Worm (Caenorhabditis elegans) whole organism, L4 larva: Measurements from ENCODE around the gene ptp-3.

Experiments
- F10B5.3 ChIP-seq: sonication (generic microtip); optimal IDR thresholded peaks from 2 replicates; lab custom pipeline; 2016; ENCODE audit warnings: mild to moderate bottlenecking, missing genetic modification characterization, missing compliant biosample characterization
- F37D6.2 ChIP-seq: sonication (generic microtip); optimal IDR thresholded peaks from 2 replicates; lab custom pipeline; 2016; ENCODE audit warnings: mild to moderate bottlenecking, missing genetic modification characterization, missing compliant biosample characterization
- F44E2.7 ChIP-seq: fragments of 200-800 bp; sonication (Bioruptor generic); IDR thresholded peaks from 2 replicates; pipeline ENCODE4 v2.1.2; 2022; ENCODE audit warnings: missing genetic modification characterization, missing compliant biosample characterization
- F49E8.2 ChIP-seq: sonication (generic microtip); optimal IDR thresholded peaks from 2 replicates; lab custom pipeline; 2016; ENCODE audit warnings: missing compliant biosample characterization, mild to moderate bottlenecking, missing genetic modification characterization, borderline replicate concordance
- T20F7.1 ChIP-seq: fragments of 200-800 bp; sonication (Bioruptor generic); optimal IDR thresholded peaks from 2 replicates; lab custom pipeline; 2018; ENCODE audit warnings: mild to moderate bottlenecking, missing genetic modification characterization, missing compliant biosample characterization
- T26A8.4 ChIP-seq: fragments of 200-800 bp; sonication (Bioruptor generic); IDR thresholded peaks from 2 replicates; pipeline ENCODE4 v1.3.6; 2022; ENCODE audit warnings: missing genetic modification characterization, missing compliant biosample characterization
- Y105C5A.15 ChIP-seq: fragments of 200-800 bp; sonication (Bioruptor generic); IDR thresholded peaks from 2 replicates; pipeline ENCODE4 v1.3.6; 2022; ENCODE audit warnings: missing genetic modification characterization, missing compliant biosample characterization
- Y48G9A.11 ChIP-seq: fragments of 200-800 bp; sonication (Bioruptor generic); IDR thresholded peaks from 2 replicates; pipeline ENCODE4 v1.3.6; 2022; ENCODE audit warnings: missing genetic modification reagents, missing genetic modification characterization, missing compliant biosample characterization
- Y75B8A.6 ChIP-seq: fragments of 200-800 bp; sonication (Bioruptor generic); IDR thresholded peaks from 2 replicates; pipeline ENCODE4 v1.3.6; 2022; ENCODE audit warnings: missing genetic modification reagents, missing genetic modification characterization, missing compliant biosample characterization
- aha-1 ChIP-seq: fragments of 150-350 bp; peaks from one replicate; lab custom pipeline; 2014; ENCODE audit warnings: missing biosample characterization, missing genetic modification characterization
- arid-1 ChIP-seq: fragments of 200-800 bp; sonication (Bioruptor generic); conservative IDR thresholded peaks from 2 replicates; pipeline ENCODE4 v1.3.6; 2022; ENCODE audit warnings: missing genetic modification reagents, missing genetic modification characterization, missing compliant biosample characterization
- ceh-20 ChIP-seq: fragments of 200-800 bp; sonication (Bioruptor generic); IDR thresholded peaks from 2 replicates; pipeline ENCODE4 v1.3.6; 2022; ENCODE audit warnings: missing genetic modification reagents, missing genetic modification characterization, missing compliant biosample characterization
- ceh-28 ChIP-seq: fragments of 150-350 bp; optimal IDR thresholded peaks from 2 replicates; lab custom pipeline; 2014; ENCODE audit warnings: missing biosample characterization, missing genetic modification reagents, missing genetic modification characterization
- ceh-32 ChIP-seq: sonication (generic microtip); optimal IDR thresholded peaks from 2 replicates; lab custom pipeline; 2016; ENCODE audit warnings: mild to moderate bottlenecking, missing genetic modification characterization, missing compliant biosample characterization; ENCODE audit not compliant: poor library complexity
- ceh-44 ChIP-seq: fragments of 200-800 bp; sonication (Bioruptor generic); IDR thresholded peaks from 2 replicates; pipeline ENCODE4 v1.3.6; 2022; ENCODE audit warnings: missing genetic modification reagents, missing genetic modification characterization, missing compliant biosample characterization
- ceh-82 ChIP-seq: sonication (generic microtip); optimal IDR thresholded peaks from 2 replicates; lab custom pipeline; 2017; ENCODE audit warnings: missing biosample characterization, missing genetic modification characterization
- ctbp-1 ChIP-seq: fragments of 200-800 bp; sonication (Bioruptor generic); IDR thresholded peaks from 2 replicates; pipeline ENCODE4 v1.3.6; 2022; ENCODE audit warnings: missing genetic modification reagents, missing genetic modification characterization, missing compliant biosample characterization
- dmd-9 ChIP-seq: fragments of 200-800 bp; sonication (Bioruptor generic); IDR thresholded peaks from 2 replicates; pipeline ENCODE4 v1.3.6; 2022; ENCODE audit warnings: missing genetic modification reagents, missing genetic modification characterization, missing compliant biosample characterization
- dpl-1 ChIP-seq: fragments of 150-350 bp; optimal IDR thresholded peaks from 2 replicates; lab custom pipeline; 2014; ENCODE audit warnings: missing biosample characterization, missing genetic modification reagents, missing genetic modification characterization
- fkh-10 ChIP-seq: fragments of 150-350 bp; optimal IDR thresholded peaks from 2 replicates; lab custom pipeline; 2014; ENCODE audit warnings: missing biosample characterization, missing genetic modification reagents, missing genetic modification characterization
- gei-8 ChIP-seq: fragments of 200-800 bp; sonication (Bioruptor generic); optimal IDR thresholded peaks from 2 replicates; lab custom pipeline; 2018; ENCODE audit warnings: mild to moderate bottlenecking, missing genetic modification characterization, missing compliant biosample characterization
- hif-1 ChIP-seq, 2 experiments: sonication (generic microtip); optimal IDR thresholded peaks; 2 replicates each; lab custom pipeline; 2016 to 2017; ENCODE audit warnings: missing compliant biosample characterization in 2 of 2, missing genetic modification characterization in 2 of 2, missing genetic modification reagents in 2 of 2, missing genotype in 2 of 2, mild to moderate bottlenecking in 1 of 2
- hlh-30 ChIP-seq: sonication (generic microtip); optimal IDR thresholded peaks from 2 replicates; lab custom pipeline; 2017; ENCODE audit warnings: antibody characterized with exemption, mild to moderate bottlenecking, missing genetic modification characterization, missing compliant biosample characterization; ENCODE audit not compliant: insufficient read depth
- hmg-1.1 ChIP-seq: fragments of 200-800 bp; sonication (Bioruptor generic); IDR thresholded peaks from 2 replicates; pipeline ENCODE4 v1.3.6; 2022; ENCODE audit warnings: missing genetic modification reagents, missing genetic modification characterization, missing compliant biosample characterization
- jun-1 ChIP-seq: fragments of 150-350 bp; optimal IDR thresholded peaks from 2 replicates; lab custom pipeline; 2014; ENCODE audit warnings: missing biosample characterization, missing genetic modification reagents, missing genetic modification characterization
- lim-7 ChIP-seq: fragments of 200-800 bp; sonication (Bioruptor generic); IDR thresholded peaks from 2 replicates; pipeline ENCODE4 v1.3.6; 2022; ENCODE audit warnings: missing genetic modification characterization, missing compliant biosample characterization
- lin-13 ChIP-seq: fragments of 150-350 bp; optimal IDR thresholded peaks from 2 replicates; lab custom pipeline; 2014; ENCODE audit warnings: missing biosample characterization, missing genetic modification reagents, missing genetic modification characterization
- lin-38 ChIP-seq: fragments of 200-800 bp; sonication (Bioruptor generic); IDR thresholded peaks from 2 replicates; pipeline ENCODE4 v1.3.6; 2022; ENCODE audit warnings: missing genetic modification reagents, missing genetic modification characterization, missing compliant biosample characterization
- mdl-1 ChIP-seq, 2 experiments: fragments of 150-350 bp in 1 of 2; sonication (generic microtip) in 1 of 2; optimal IDR thresholded peaks; 2 replicates each; lab custom pipeline; 2014 to 2017; ENCODE audit warnings: missing biosample characterization in 2 of 2, missing genetic modification characterization in 2 of 2
- mep-1 ChIP-seq: fragments of 150-350 bp; sonication (generic microtip); optimal IDR thresholded peaks from 3 replicates; lab custom pipeline; 2014; ENCODE audit warnings: missing biosample characterization, missing genetic modification characterization
- mxl-3 ChIP-seq: fragments of 200-800 bp; sonication (Bioruptor generic); optimal IDR thresholded peaks from 2 replicates; lab custom pipeline; 2018; ENCODE audit warnings: mild to moderate bottlenecking, missing genetic modification characterization, missing compliant biosample characterization
- nhr-102 ChIP-seq: sonication (generic microtip); optimal IDR thresholded peaks from 2 replicates; lab custom pipeline; 2016; ENCODE audit warnings: mild to moderate bottlenecking, missing genetic modification characterization, moderate library complexity, missing compliant biosample characterization
- nhr-11 ChIP-seq: fragments of 150-350 bp; optimal IDR thresholded peaks from 2 replicates; lab custom pipeline; 2014; ENCODE audit warnings: missing biosample characterization, missing genetic modification characterization
- nhr-25 ChIP-seq: sonication (generic microtip); optimal IDR thresholded peaks from 2 replicates; lab custom pipeline; 2017; ENCODE audit warnings: missing genetic modification characterization, mild to moderate bottlenecking, missing compliant biosample characterization, antibody characterized with exemption, moderate library complexity, borderline replicate concordance; ENCODE audit not compliant: insufficient read depth
- nhr-28 ChIP-seq: fragments of 150-350 bp; optimal IDR thresholded peaks from 2 replicates; lab custom pipeline; 2014; ENCODE audit warnings: missing biosample characterization, missing genetic modification characterization
- nhr-42 ChIP-seq: fragments of 200-800 bp; sonication (Bioruptor generic); IDR thresholded peaks from 2 replicates; pipeline ENCODE4 v1.3.6; 2022; ENCODE audit warnings: missing genetic modification characterization, missing compliant biosample characterization
- nhr-6 ChIP-seq: fragments of 150-350 bp; optimal IDR thresholded peaks from 2 replicates; lab custom pipeline; 2014; ENCODE audit warnings: missing biosample characterization, missing genetic modification characterization
- nhr-76 ChIP-seq: fragments of 150-350 bp; optimal IDR thresholded peaks from 2 replicates; lab custom pipeline; 2014; ENCODE audit warnings: missing biosample characterization, missing genetic modification characterization
- pqm-1 ChIP-seq: sonication (generic microtip); optimal IDR thresholded peaks from 2 replicates; lab custom pipeline; 2017; ENCODE audit warnings: missing biosample characterization, missing genetic modification characterization
- saeg-2 ChIP-seq: fragments of 200-800 bp; sonication (Bioruptor generic); IDR thresholded peaks from 2 replicates; pipeline ENCODE4 v1.3.6; 2022; ENCODE audit warnings: missing genetic modification reagents, missing genetic modification characterization, missing compliant biosample characterization
- set-16 ChIP-seq: fragments of 200-800 bp; sonication (Bioruptor generic); IDR thresholded peaks from 2 replicates; pipeline ENCODE4 v1.3.6; 2022; ENCODE audit warnings: missing genetic modification reagents, missing genetic modification characterization, missing compliant biosample characterization
- skn-1 ChIP-seq: fragments of 150-350 bp; optimal IDR thresholded peaks from 2 replicates; lab custom pipeline; 2014; ENCODE audit warnings: missing biosample characterization, missing genetic modification characterization
- spr-1 ChIP-seq: sonication (generic microtip); optimal IDR thresholded peaks from 2 replicates; lab custom pipeline; 2016; ENCODE audit warnings: mild to moderate bottlenecking, missing genetic modification characterization, missing compliant biosample characterization
- spr-3 ChIP-seq: fragments of 200-800 bp; sonication (Bioruptor generic); optimal IDR thresholded peaks from 2 replicates; lab custom pipeline; 2018; ENCODE audit warnings: mild to moderate bottlenecking, missing genetic modification characterization, missing compliant biosample characterization
- tra-1 ChIP-seq: fragments of 200-800 bp; sonication (Bioruptor generic); IDR thresholded peaks from 2 replicates; pipeline ENCODE4 v1.3.6; 2022; ENCODE audit warnings: missing genetic modification reagents, missing genetic modification characterization, missing compliant biosample characterization
- unc-130 ChIP-seq: sonication (generic microtip); optimal IDR thresholded peaks from 2 replicates; lab custom pipeline; 2016; ENCODE audit warnings: missing genetic modification reagents, missing genetic modification characterization, missing compliant biosample characterization
- unc-39 ChIP-seq: sonication (generic microtip); optimal IDR thresholded peaks from 2 replicates; lab custom pipeline; 2017; ENCODE audit warnings: missing biosample characterization, missing genetic modification characterization
- unc-62 ChIP-seq, 3 experiments: fragments of 150-350 bp in 1 of 3; sonication (generic microtip); optimal IDR thresholded peaks in 2 of 3; peaks in 1 of 3; 1 replicate in 1 of 3; 2 replicates in 2 of 3; lab custom pipeline; 2014 to 2017; ENCODE audit warnings: missing biosample characterization in 3 of 3, missing genetic modification characterization in 3 of 3, missing genetic modification reagents in 3 of 3, missing genotype in 1 of 3
- vab-7 ChIP-seq: fragments of 200-800 bp; sonication (Bioruptor generic); IDR thresholded peaks from 2 replicates; pipeline ENCODE4 v1.3.6; 2022; ENCODE audit warnings: missing genetic modification reagents, missing genetic modification characterization, missing compliant biosample characterization
- zfp-2 ChIP-seq: sonication (generic microtip); optimal IDR thresholded peaks from 2 replicates; lab custom pipeline; 2016; ENCODE audit warnings: mild to moderate bottlenecking, missing genetic modification characterization, missing compliant biosample characterization
- zip-11 ChIP-seq: fragments of 200-800 bp; sonication (Bioruptor generic); IDR thresholded peaks from 2 replicates; pipeline ENCODE4 v1.3.6; 2022; ENCODE audit warnings: missing genetic modification characterization, missing compliant biosample characterization
- ztf-11 ChIP-seq: fragments of 150-350 bp; optimal IDR thresholded peaks from 2 replicates; lab custom pipeline; 2014; ENCODE audit warnings: missing biosample characterization, missing genetic modification characterization

The ptp-3 gene

DNA sequence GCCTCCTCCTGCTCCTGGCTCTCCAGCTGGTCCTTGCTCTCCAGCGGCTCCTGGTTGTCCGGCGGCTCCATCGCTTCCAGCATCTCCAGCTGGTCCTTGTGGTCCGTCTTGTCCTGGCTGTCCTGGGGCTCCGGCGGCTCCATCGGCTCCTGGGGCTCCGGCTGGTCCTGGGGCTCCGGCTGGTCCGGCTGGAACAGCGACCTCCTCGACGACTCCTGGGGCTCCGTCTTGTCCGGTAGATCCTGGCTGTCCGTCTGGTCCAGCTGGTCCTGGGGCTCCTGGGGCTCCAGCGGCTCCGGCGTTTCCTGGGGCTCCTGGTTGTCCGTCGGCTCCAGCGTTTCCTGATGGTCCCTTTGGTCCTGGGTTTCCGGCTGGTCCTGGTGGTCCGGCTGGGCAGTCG, 40.4 kb downstream of the ptp-3 start (continued):
- TF ChIP-seq F49E8.2 (tag; lab: Kevin White, UChicago) (no peak), gei-8 (GFP tag; lab: Kevin White, UChicago) (no peak), T26A8.4 (GFP tag; lab: Robert Waterston, UW) (0 out of 2 replicates have a peak, but pooled peaks have one; percentile 22), ceh-44 (GFP tag; lab: Robert Waterston, UW) (no peak), T20F7.1 (no peak), skn-1 (tag; lab: Kevin White, UChicago) (no peak), ztf-11 (no peak), aha-1 (peak; percentile 47), Y105C5A.15 (GFP tag; lab: Robert Waterston, UW) (no peak), Y48G9A.11 (GFP tag; lab: Robert Waterston, UW) (no peak), nhr-11 (no peak), saeg-2 (GFP tag; lab: Robert Waterston, UW) (no peak), nhr-102 (tag; lab: Kevin White, UChicago) (no peak), lin-13 (GFP tag; lab: Kevin White, UChicago) (no peak), nhr-28 (no peak), dmd-9 (no peak), pqm-1 (no peak), zfp-2 (tag; lab: Kevin White, UChicago) (no peak), ceh-32 (tag; lab: Kevin White, UChicago) (no peak), F10B5.3 (tag; lab: Kevin White, UChicago) (peak; percentile 30), hif-1 (tag; optimal IDR thresholded peaks at IDR 0.05; lab: Kevin White, UChicago) (no peak), hlh-30 (tag; lab: Kevin White, UChicago) (no peak), mep-1 (no peak), nhr-6 (tag; lab: Kevin White, UChicago) (no peak), zip-11 (GFP tag; lab: Robert Waterston, UW) (no peak), unc-62 (GFP tag; optimal IDR thresholded peaks at IDR 0.05 in 1 of 2; lab: Kevin White, UChicago) (no peak), unc-62 (tag; optimal IDR thresholded peaks at IDR 0.05; lab: Kevin White, UChicago) (no peak), lim-7 (GFP tag; lab: Robert Waterston, UW) (0 out of 2 replicates have a peak, but pooled peaks have one; percentile 25), ceh-28 (tag; lab: Kevin White, UChicago) (no peak), tra-1 (GFP tag; lab: Robert Waterston, UW) (no peak), mxl-3 (GFP tag; lab: Kevin White, UChicago) (no peak), dpl-1 (GFP tag; lab: Kevin White, UChicago) (no peak), vab-7 (no peak), mdl-1 (tag; optimal IDR thresholded peaks at IDR 0.05; lab: Kevin White, UChicago) (no peak), unc-39 (tag; lab: Kevin White, UChicago) (no peak), ceh-82 (tag; lab: Kevin White, UChicago) (no peak), nhr-25 (tag; lab: Kevin White, UChicago) (no peak), set-16 (peak; percentile 99), hmg-1.1 (GFP tag; lab: Robert Waterston, UW) (no peak), F37D6.2 (no peak), spr-1 (peak; percentile 59), ctbp-1 (GFP tag; lab: Robert Waterston, UW) (0 out of 2 replicates have a peak, but pooled peaks have one; percentile 12), lin-38 (GFP tag; lab: Robert Waterston, UW) (no peak), ceh-20 (GFP tag; lab: Robert Waterston, UW) (no peak), unc-130 (GFP tag; lab: Kevin White, UChicago) (no peak), spr-3 (GFP tag; lab: Kevin White, UChicago) (no peak), nhr-42 (GFP tag; lab: Robert Waterston, UW) (no peak), nhr-76 (no peak), arid-1 (GFP tag; lab: Robert Waterston, UW) (no peak), jun-1 (no peak), Y75B8A.6 (GFP tag; lab: Robert Waterston, UW) (no peak), F44E2.7 (GFP tag; lab: Robert Waterston, UW) (no peak), fkh-10 (GFP tag; lab: Kevin White, UChicago) (no peak)
